Worm (Caenorhabditis elegans) whole organism, mixed stage, embryonic: Measurements from ENCODE around the gene ser-7.

Experiments used
- bed-3 ChIP-seq: fragments of 200-800 bp; sonication (Bioruptor generic); optimal IDR thresholded peaks from 3 replicates; lab custom pipeline; 2018; ENCODE audit warnings: mild to moderate bottlenecking, missing genetic modification characterization, moderate library complexity, missing compliant biosample characterization
- ceh-39 ChIP-seq: fragments of 150-350 bp; optimal IDR thresholded peaks from 2 replicates; lab custom pipeline; 2014; ENCODE audit warnings: missing biosample characterization, missing genetic modification characterization
- ceh-43 ChIP-seq: fragments of 200-800 bp; sonication (Bioruptor generic); optimal IDR thresholded peaks from 2 replicates; lab custom pipeline; 2018; ENCODE audit warnings: mild to moderate bottlenecking, missing genetic modification characterization, moderate library complexity, missing compliant biosample characterization
- ceh-83 ChIP-seq: fragments of 200-800 bp; sonication (Bioruptor generic); optimal IDR thresholded peaks from 2 replicates; lab custom pipeline; 2018; ENCODE audit warnings: mild to moderate bottlenecking, missing genetic modification characterization, missing compliant biosample characterization
- ces-1 ChIP-seq: fragments of 150-350 bp; optimal IDR thresholded peaks from 2 replicates; lab custom pipeline; 2014; ENCODE audit warnings: missing biosample characterization, missing genetic modification reagents, missing genetic modification characterization
- cnd-1 ChIP-seq: fragments of 200-800 bp; sonication (Bioruptor generic); optimal IDR thresholded peaks from 2 replicates; lab custom pipeline; 2018; ENCODE audit warnings: mild to moderate bottlenecking, missing genetic modification characterization, missing compliant biosample characterization
- drap-1 ChIP-seq: fragments of 200-800 bp; sonication (Bioruptor generic); optimal IDR thresholded peaks from 3 replicates; lab custom pipeline; 2018; ENCODE audit warnings: mild to moderate bottlenecking, missing genetic modification characterization, missing compliant biosample characterization
- elt-1 ChIP-seq: sonication (generic microtip); optimal IDR thresholded peaks from 2 replicates; lab custom pipeline; 2017; ENCODE audit warnings: missing genetic modification characterization, mild to moderate bottlenecking, missing compliant biosample characterization, antibody characterized with exemption, moderate library complexity, borderline replicate concordance; ENCODE audit not compliant: insufficient read depth
- elt-3 ChIP-seq: fragments of 150-350 bp; optimal IDR thresholded peaks from 2 replicates; lab custom pipeline; 2014; ENCODE audit warnings: missing biosample characterization, missing genetic modification characterization
- flh-1 ChIP-seq: fragments of 200-800 bp; sonication (Bioruptor generic); optimal IDR thresholded peaks from 2 replicates; lab custom pipeline; 2018; ENCODE audit warnings: mild to moderate bottlenecking, missing genetic modification characterization, moderate library complexity, missing compliant biosample characterization
- ham-2 ChIP-seq: fragments of 200-800 bp; sonication (Bioruptor generic); optimal IDR thresholded peaks from 2 replicates; lab custom pipeline; 2018; ENCODE audit warnings: mild to moderate bottlenecking, missing genetic modification characterization, missing compliant biosample characterization
- hlh-1 ChIP-seq: fragments of 150-350 bp; optimal IDR thresholded peaks from 2 replicates; lab custom pipeline; 2014; ENCODE audit warnings: missing biosample characterization, missing genetic modification reagents, missing genetic modification characterization
- lin-32 ChIP-seq: fragments of 200-800 bp; sonication (Bioruptor generic); optimal IDR thresholded peaks from 2 replicates; lab custom pipeline; 2018; ENCODE audit warnings: mild to moderate bottlenecking, missing genetic modification characterization, missing compliant biosample characterization
- lsy-2 ChIP-seq: fragments of 150-350 bp; optimal IDR thresholded peaks from 2 replicates; lab custom pipeline; 2014; ENCODE audit warnings: missing biosample characterization, missing genetic modification characterization
- mab-5 ChIP-seq: fragments of 150-350 bp; optimal IDR thresholded peaks from 2 replicates; lab custom pipeline; 2014; ENCODE audit warnings: missing biosample characterization, missing genetic modification characterization
- mep-1 ChIP-seq: fragments of 150-350 bp; optimal IDR thresholded peaks from 2 replicates; lab custom pipeline; 2017; ENCODE audit warnings: missing biosample characterization, missing genetic modification reagents, missing genetic modification characterization, inconsistent platforms
- mls-2 ChIP-seq: sonication (generic microtip); optimal IDR thresholded peaks from 2 replicates; lab custom pipeline; 2016; ENCODE audit warnings: mild to moderate bottlenecking, missing genetic modification characterization, moderate library complexity, missing compliant biosample characterization
- nhr-12 ChIP-seq: fragments of 150-350 bp; optimal IDR thresholded peaks from 2 replicates; lab custom pipeline; 2014; ENCODE audit warnings: missing biosample characterization, missing genetic modification characterization
- nhr-2 ChIP-seq: fragments of 150-350 bp; optimal IDR thresholded peaks from 2 replicates; lab custom pipeline; 2014; ENCODE audit warnings: missing biosample characterization, missing genetic modification characterization
- nhr-237 ChIP-seq: fragments of 150-350 bp; optimal IDR thresholded peaks from 2 replicates; lab custom pipeline; 2014; ENCODE audit warnings: missing biosample characterization, missing genetic modification characterization
- nhr-28 ChIP-seq: fragments of 150-350 bp; optimal IDR thresholded peaks from 2 replicates; lab custom pipeline; 2014; ENCODE audit warnings: missing biosample characterization, missing genetic modification characterization
- nhr-76 ChIP-seq: sonication (generic microtip); optimal IDR thresholded peaks from 2 replicates; lab custom pipeline; 2017; ENCODE audit warnings: missing biosample characterization, missing genetic modification characterization
- pha-4 ChIP-seq: fragments of 150-350 bp; optimal IDR thresholded peaks from 2 replicates; lab custom pipeline; 2018; ENCODE audit warnings: missing biosample characterization, missing genetic modification reagents, missing genetic modification characterization
- sem-2 ChIP-seq: fragments of 200-800 bp; sonication (Bioruptor generic); optimal IDR thresholded peaks from 2 replicates; lab custom pipeline; 2018; ENCODE audit warnings: mild to moderate bottlenecking, missing genetic modification characterization, missing compliant biosample characterization
- snpc-4 ChIP-seq: fragments of 150-350 bp; optimal IDR thresholded peaks from 2 replicates; lab custom pipeline; 2014; ENCODE audit warnings: missing biosample characterization, missing genetic modification characterization
- sptf-1 ChIP-seq: sonication (generic microtip); optimal IDR thresholded peaks from 2 replicates; lab custom pipeline; 2017; ENCODE audit warnings: mild to moderate bottlenecking, missing genetic modification characterization, moderate library complexity, missing compliant biosample characterization
- tbx-8 ChIP-seq: fragments of 200-800 bp; sonication (Bioruptor generic); optimal IDR thresholded peaks from 2 replicates; lab custom pipeline; 2018; ENCODE audit warnings: mild to moderate bottlenecking, missing genetic modification characterization, moderate library complexity, missing compliant biosample characterization
- unc-120 ChIP-seq: sonication (generic microtip); optimal IDR thresholded peaks from 2 replicates; lab custom pipeline; 2017; ENCODE audit warnings: missing genetic modification characterization, missing compliant biosample characterization; ENCODE audit not compliant: poor library complexity, severe bottlenecking
- unc-39 ChIP-seq: fragments of 150-350 bp; optimal IDR thresholded peaks from 2 replicates; lab custom pipeline; 2014; ENCODE audit warnings: missing biosample characterization, missing genetic modification characterization
- unc-62 ChIP-seq: fragments of 150-350 bp; optimal IDR thresholded peaks from 2 replicates; lab custom pipeline; 2014; ENCODE audit warnings: missing biosample characterization, missing genetic modification reagents, missing genetic modification characterization
- ztf-11 ChIP-seq: fragments of 150-350 bp; optimal IDR thresholded peaks from 2 replicates; lab custom pipeline; 2014; ENCODE audit warnings: missing biosample characterization, missing genetic modification characterization

Gene ser-7

ce11 chrX:2688583-2689220 lies 15.3 kb downstream of the ser-7 start, which contains the start of gene T14G11.1:
Gene T14G11.1, plus strand, starts transcription at chrX:2688990.
- peak; percentile 94 for TF ChIP-seq lsy-2
- peak; percentile 62 for TF ChIP-seq unc-120 (tag; lab: Kevin White, UChicago)
- TF ChIP-seq nhr-237 (tag; lab: Kevin White, UChicago): peak; percentile 65
- TF ChIP-seq mep-1 (tag; lab: Kevin White, UChicago): peak; percentile 44
- TF ChIP-seq nhr-76: no peak
- TF ChIP-seq hlh-1 (tag; lab: Kevin White, UChicago): peak; percentile 77
- TF ChIP-seq pha-4 (tag; lab: Kevin White, UChicago): peak; percentile 61
- TF ChIP-seq ham-2 (GFP tag; lab: Kevin White, UChicago): peak; percentile 27
- no peak for TF ChIP-seq drap-1
- no peak for TF ChIP-seq flh-1 (GFP tag; lab: Kevin White, UChicago)
- peak; percentile 23 for TF ChIP-seq mls-2
- TF ChIP-seq ces-1: peak; percentile 77

DNA sequence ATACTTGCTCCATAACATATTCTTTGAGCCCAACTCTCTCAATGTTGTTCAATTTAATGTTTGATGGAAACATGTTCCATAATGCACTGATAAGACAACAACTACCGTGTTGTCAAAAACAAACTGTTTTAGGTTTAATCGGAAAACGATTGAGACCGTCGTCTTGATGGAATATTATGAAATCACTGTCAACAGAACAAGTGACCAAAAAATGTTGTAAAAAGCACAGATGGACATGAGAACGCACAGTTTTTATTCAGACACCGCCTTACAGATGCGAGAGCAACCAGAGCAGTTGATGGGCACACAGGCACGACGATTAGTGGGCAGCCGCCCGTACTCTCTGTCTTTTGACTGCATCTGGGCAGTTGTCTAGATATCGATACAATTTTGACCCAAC lies 19.7 kb downstream of the ser-7 start:
- no peak for TF ChIP-seq lin-32 (GFP tag; lab: Kevin White, UChicago)
- TF ChIP-seq nhr-12 (tag; lab: Kevin White, UChicago): no peak
- no peak for TF ChIP-seq ham-2 (GFP tag; lab: Kevin White, UChicago)
- TF ChIP-seq ztf-11 (tag; lab: Kevin White, UChicago): no peak
- TF ChIP-seq drap-1: no peak
- TF ChIP-seq nhr-2: no peak
- no peak for TF ChIP-seq unc-39 (tag; lab: Kevin White, UChicago)
- TF ChIP-seq cnd-1 (tag; lab: Kevin White, UChicago): no peak
- TF ChIP-seq nhr-237 (tag; lab: Kevin White, UChicago): no peak
- TF ChIP-seq ceh-83: no peak
- no peak for TF ChIP-seq tbx-8
- no peak for TF ChIP-seq lsy-2
- no peak for TF ChIP-seq bed-3 (GFP tag; lab: Kevin White, UChicago)
- TF ChIP-seq snpc-4 (tag; lab: Kevin White, UChicago): no peak
- no peak for TF ChIP-seq ceh-43 (GFP tag; lab: Kevin White, UChicago)
- no peak for TF ChIP-seq sptf-1 (tag; lab: Kevin White, UChicago)
- no peak for TF ChIP-seq mls-2
- TF ChIP-seq nhr-28: no peak
- TF ChIP-seq mep-1 (tag; lab: Kevin White, UChicago): no peak
- no peak for TF ChIP-seq nhr-76

ce11 chrX:2694725-2695124 lies 21.4 kb downstream of the ser-7 start, which contains the start of gene T02C5.1:
Gene T02C5.1, plus strand, starts transcription at chrX:2694923.
- TF ChIP-seq mls-2: no peak
- TF ChIP-seq snpc-4 (tag; lab: Kevin White, UChicago): no peak
- no peak for TF ChIP-seq unc-62 (GFP tag; lab: Kevin White, UChicago)
- no peak for TF ChIP-seq drap-1
- TF ChIP-seq nhr-2: no peak
- TF ChIP-seq ceh-39: no peak
- no peak for TF ChIP-seq pha-4 (tag; lab: Kevin White, UChicago)
- TF ChIP-seq ztf-11 (tag; lab: Kevin White, UChicago): no peak
- no peak for TF ChIP-seq sem-2
- no peak for TF ChIP-seq nhr-76
- TF ChIP-seq nhr-28: no peak
- TF ChIP-seq, all 35 proteins: peak for 0

ce11 chrX:2695292-2695691 lies 21.9 kb downstream of the ser-7 start:
- TF ChIP-seq ceh-43 (GFP tag; lab: Kevin White, UChicago) (no peak), mab-5 (tag; lab: Kevin White, UChicago) (no peak), nhr-12 (tag; lab: Kevin White, UChicago) (no peak), drap-1 (no peak), sptf-1 (tag; lab: Kevin White, UChicago) (no peak), elt-3 (tag; lab: Kevin White, UChicago) (no peak), elt-1 (tag; lab: Kevin White, UChicago) (no peak), nhr-76 (no peak), nhr-28 (no peak), hlh-1 (tag; lab: Kevin White, UChicago) (no peak), ham-2 (GFP tag; lab: Kevin White, UChicago) (no peak), ceh-83 (no peak), unc-39 (tag; lab: Kevin White, UChicago) (no peak), mep-1 (tag; lab: Kevin White, UChicago) (no peak), ces-1 (no peak), nhr-237 (tag; lab: Kevin White, UChicago) (no peak)
